Fruit fly (Drosophila melanogaster) whole organism, embryonic: ENCODE results near the gene pav.

Experiments
- Abd-B ChIP-seq: fragments of 200-800 bp; sonication (Bioruptor generic); optimal IDR thresholded peaks from 2 replicates; lab custom pipeline; 2018; ENCODE audit warnings: missing biosample characterization, mild to moderate bottlenecking, missing genetic modification characterization, moderate library complexity
- Aef1 ChIP-seq: fragments of 200-800 bp; sonication (Bioruptor generic); IDR thresholded peaks from 3 replicates; pipeline ENCODE4 v1.3.6; 2022; ENCODE audit warnings: missing biosample characterization, missing genetic modification characterization
- Awh ChIP-seq: fragments of 200-800 bp; sonication (Bioruptor generic); IDR thresholded peaks from 2 replicates; pipeline ENCODE4, ENCODE4 v1.3.6; 2022; ENCODE audit warnings: missing biosample characterization, missing genetic modification characterization
- CG10147 ChIP-seq: fragments of 200-800 bp; sonication (Bioruptor generic); optimal IDR thresholded peaks from 2 replicates; lab custom pipeline; 2019; ENCODE audit warnings: missing biosample characterization, mild to moderate bottlenecking, missing genetic modification characterization, moderate library complexity
- CG10366 ChIP-seq: fragments of 200-800 bp; sonication (Bioruptor generic); IDR thresholded peaks from 2 replicates; pipeline ENCODE4 v1.3.6; 2022; ENCODE audit warnings: missing biosample characterization, missing genetic modification characterization
- CG11398 ChIP-seq: fragments of 200-800 bp; sonication (Bioruptor generic); optimal IDR thresholded peaks from 2 replicates; lab custom pipeline; 2016; ENCODE audit warnings: missing biosample characterization, missing genetic modification characterization
- CG11456 ChIP-seq: fragments of 200-800 bp; sonication (Bioruptor generic); IDR thresholded peaks from 3 replicates; pipeline ENCODE4 v1.3.6; 2022; ENCODE audit warnings: missing biosample characterization, missing genetic modification characterization
- CG12155 ChIP-seq: fragments of 200-800 bp; sonication (Bioruptor generic); optimal IDR thresholded peaks from 3 replicates; lab custom pipeline; 2016; ENCODE audit warnings: missing biosample characterization, missing genetic modification characterization
- CG12769 ChIP-seq: fragments of 200-800 bp; sonication (Bioruptor generic); optimal IDR thresholded peaks from 2 replicates; lab custom pipeline; 2019; ENCODE audit warnings: missing biosample characterization, mild to moderate bottlenecking, missing genetic modification characterization, moderate library complexity
- CG18476 ChIP-seq: fragments of 200-800 bp; sonication (Bioruptor generic); optimal IDR thresholded peaks from 2 replicates; lab custom pipeline; 2016; ENCODE audit warnings: missing biosample characterization, mild to moderate bottlenecking, missing genetic modification characterization
- CG2120 ChIP-seq: fragments of 200-800 bp; sonication (Bioruptor generic); optimal IDR thresholded peaks from 3 replicates; lab custom pipeline; 2016; ENCODE audit warnings: missing biosample characterization, missing genetic modification characterization
- CG2678 ChIP-seq: fragments of 200-800 bp; sonication (Bioruptor generic); optimal IDR thresholded peaks from 3 replicates; lab custom pipeline; 2019; ENCODE audit warnings: missing biosample characterization, mild to moderate bottlenecking, missing genetic modification characterization, moderate library complexity
- CG30431 ChIP-seq: fragments of 200-800 bp; sonication (Bioruptor generic); optimal IDR thresholded peaks from 2 replicates; lab custom pipeline; 2017; ENCODE audit warnings: missing biosample characterization, missing genetic modification characterization
- CG3726 ChIP-seq: fragments of 200-800 bp; sonication (Bioruptor generic); IDR thresholded peaks from 3 replicates; pipeline ENCODE4, ENCODE4 v1.3.6; 2022; ENCODE audit warnings: missing biosample characterization, missing genetic modification characterization
- CG6791 ChIP-seq: fragments of 200-800 bp; sonication (Bioruptor generic); IDR thresholded peaks from 3 replicates; pipeline ENCODE4 v1.3.6; 2022; ENCODE audit warnings: missing biosample characterization, missing genetic modification characterization; ENCODE audit not compliant: partially characterized antibody
- CG8924 ChIP-seq: fragments of 200-800 bp; optimal IDR thresholded peaks from 3 replicates; lab custom pipeline; 2019; ENCODE audit warnings: missing biosample characterization, mild to moderate bottlenecking, missing genetic modification characterization, moderate library complexity
- Dad ChIP-seq: fragments of 200-800 bp; sonication (Bioruptor generic); optimal IDR thresholded peaks from 3 replicates; lab custom pipeline; 2016; ENCODE audit warnings: missing biosample characterization, missing genetic modification characterization
- Dll ChIP-seq: fragments of 200-800 bp; sonication (Bioruptor generic); IDR thresholded peaks from 4 replicates; pipeline ENCODE4 v1.3.6; 2022; ENCODE audit warnings: missing biosample characterization, missing genetic modification characterization; ENCODE audit not compliant: partially characterized antibody
- HLH54F ChIP-seq: fragments of 200-800 bp; sonication (Bioruptor generic); optimal IDR thresholded peaks from 3 replicates; lab custom pipeline; 2016; ENCODE audit warnings: missing biosample characterization, missing genetic modification characterization
- HmgD ChIP-seq: fragments of 200-800 bp; sonication (Bioruptor generic); optimal IDR thresholded peaks from 3 replicates; lab custom pipeline; 2016; ENCODE audit warnings: missing biosample characterization, missing genetic modification characterization
- Kr ChIP-seq: fragments of 200-800 bp; sonication (Bioruptor generic); optimal IDR thresholded peaks from 2 replicates; lab custom pipeline; 2017; ENCODE audit warnings: missing biosample characterization, mild to moderate bottlenecking, missing genetic modification characterization
- Nf-YA ChIP-seq: fragments of 200-800 bp; sonication (Bioruptor generic); IDR thresholded peaks from 2 replicates; pipeline ENCODE4 v1.3.6; 2022; ENCODE audit warnings: missing biosample characterization, missing genetic modification characterization
- Nf-YB ChIP-seq: fragments of 200-800 bp; sonication (Bioruptor generic); optimal IDR thresholded peaks from 3 replicates; lab custom pipeline; 2019; ENCODE audit warnings: missing biosample characterization, mild to moderate bottlenecking, missing genetic modification characterization, moderate library complexity
- NfI ChIP-seq: fragments of 200-800 bp; sonication (Bioruptor generic); optimal IDR thresholded peaks from 3 replicates; lab custom pipeline; 2018; ENCODE audit warnings: missing biosample characterization, mild to moderate bottlenecking, missing genetic modification characterization, moderate library complexity
- Scr ChIP-seq: fragments of 200-800 bp; sonication (Bioruptor generic); IDR thresholded peaks from 2 replicates; pipeline ENCODE4 v1.3.6; 2022; ENCODE audit warnings: missing biosample characterization, missing genetic modification characterization; ENCODE audit not compliant: partially characterized antibody
- Xrp1 ChIP-seq: fragments of 200-800 bp; sonication (Bioruptor generic); IDR thresholded peaks from 2 replicates; pipeline ENCODE4 v1.3.6; 2022; ENCODE audit warnings: missing biosample characterization, missing genetic modification characterization
- ab ChIP-seq: fragments of 200-800 bp; sonication (Bioruptor generic); optimal IDR thresholded peaks from 2 replicates; lab custom pipeline; 2016; ENCODE audit warnings: missing biosample characterization, missing genetic modification characterization
- ap ChIP-seq: fragments of 200-800 bp; sonication (Bioruptor generic); IDR thresholded peaks from 2 replicates; pipeline ENCODE4 v1.3.6; 2022; ENCODE audit warnings: missing biosample characterization, missing genetic modification characterization
- bab2 ChIP-seq: fragments of 200-800 bp; sonication (Bioruptor generic); optimal IDR thresholded peaks from 2 replicates; lab custom pipeline; 2016; ENCODE audit warnings: missing biosample characterization, missing genetic modification characterization
- crp ChIP-seq, 2 experiments: fragments of 200-800 bp; sonication (Bioruptor generic); optimal IDR thresholded peaks; 2 replicates in 1 of 2; 3 replicates in 1 of 2; lab custom pipeline; 2017; ENCODE audit warnings: missing biosample characterization in 2 of 2, missing genetic modification characterization in 2 of 2, mild to moderate bottlenecking in 1 of 2, moderate library complexity in 1 of 2
- dysf ChIP-seq: fragments of 200-800 bp; sonication (Bioruptor generic); IDR thresholded peaks from 3 replicates; pipeline ENCODE4 v1.3.6; 2022; ENCODE audit warnings: missing biosample characterization, missing genetic modification characterization
- ham ChIP-seq: fragments of 200-800 bp; sonication (Bioruptor generic); IDR thresholded peaks from 2 replicates; pipeline ENCODE4 v1.3.6; 2022; ENCODE audit warnings: missing biosample characterization, missing genetic modification characterization
- lbe ChIP-seq: fragments of 200-800 bp; sonication (Bioruptor generic); optimal IDR thresholded peaks from 2 replicates; lab custom pipeline; 2016; ENCODE audit warnings: missing biosample characterization, mild to moderate bottlenecking, missing genetic modification characterization
- maf-S ChIP-seq: fragments of 200-800 bp; sonication (Bioruptor generic); optimal IDR thresholded peaks from 2 replicates; lab custom pipeline; 2016; ENCODE audit warnings: missing biosample characterization, missing genetic modification characterization
- mld ChIP-seq: fragments of 200-800 bp; sonication (Bioruptor generic); IDR thresholded peaks from 3 replicates; pipeline ENCODE4 v1.3.6; 2022; ENCODE audit warnings: missing biosample characterization, missing genetic modification characterization; ENCODE audit not compliant: partially characterized antibody
- onecut ChIP-seq: fragments of 200-800 bp; sonication (Bioruptor generic); IDR thresholded peaks from 2 replicates; pipeline ENCODE4 v1.3.6; 2022; ENCODE audit warnings: missing biosample characterization, missing genetic modification characterization
- pan ChIP-seq, 4 experiments: fragments of >200 bp in 3 of 4; fragments of 200-800 bp in 1 of 4; sonication (Bioruptor generic) in 1 of 4; optimal IDR thresholded peaks in 3 of 4; IDR thresholded peaks in 1 of 4; 2 replicates each; pipeline versions ENCODE4 v1.3.6 to Lab custom; 2017 to 2022; ENCODE audit warnings: missing biosample characterization in 2 of 4, missing genetic modification characterization in 2 of 4, mixed read lengths in 1 of 4
- row ChIP-seq: fragments of 200-800 bp; sonication (Bioruptor generic); IDR thresholded peaks from 3 replicates; pipeline ENCODE4 v1.3.6; 2022; ENCODE audit warnings: missing biosample characterization, missing genetic modification characterization
- sisA ChIP-seq: fragments of 200-800 bp; sonication (Bioruptor generic); IDR thresholded peaks from 2 replicates; pipeline ENCODE4 v1.3.6; 2022; ENCODE audit warnings: missing biosample characterization, missing genetic modification characterization
- slp2 ChIP-seq: fragments of 200-800 bp; sonication (Bioruptor generic); optimal IDR thresholded peaks from 2 replicates; lab custom pipeline; 2016; ENCODE audit warnings: missing biosample characterization, missing genetic modification characterization
- tll ChIP-seq, 2 experiments: fragments of 200-800 bp in 1 of 2; fragments of >200 bp in 1 of 2; sonication (Bioruptor generic) in 1 of 2; optimal IDR thresholded peaks; 2 replicates each; lab custom pipeline; 2017 to 2019; ENCODE audit warnings: missing biosample characterization in 2 of 2, missing genetic modification characterization in 2 of 2, mild to moderate bottlenecking in 1 of 2, moderate library complexity in 1 of 2
- toy ChIP-seq: fragments of 200-800 bp; sonication (Bioruptor generic); IDR thresholded peaks from 2 replicates; pipeline ENCODE4 v1.3.6; 2022; ENCODE audit warnings: missing biosample characterization, missing genetic modification characterization
- trh ChIP-seq: fragments of 200-800 bp; sonication (Bioruptor generic); optimal IDR thresholded peaks from 2 replicates; lab custom pipeline; 2016; ENCODE audit warnings: missing biosample characterization, missing genetic modification characterization
- tup ChIP-seq: fragments of 200-800 bp; sonication (Bioruptor generic); optimal IDR thresholded peaks from 2 replicates; lab custom pipeline; 2016; ENCODE audit warnings: missing biosample characterization, mild to moderate bottlenecking, missing genetic modification characterization, moderate library complexity
- vvl ChIP-seq: fragments of 200-800 bp; sonication (Bioruptor generic); IDR thresholded peaks from 2 replicates; pipeline ENCODE4 v1.3.6; 2022; ENCODE audit warnings: missing biosample characterization, missing genetic modification characterization
- zen ChIP-seq: fragments of 200-800 bp; sonication (Bioruptor generic); optimal IDR thresholded peaks from 3 replicates; lab custom pipeline; 2018; ENCODE audit warnings: missing biosample characterization, mild to moderate bottlenecking, missing genetic modification characterization, moderate library complexity
- zfh1 ChIP-seq: fragments of 200-800 bp; sonication (Bioruptor generic); IDR thresholded peaks from 3 replicates; pipeline ENCODE4 v1.3.6; 2022; ENCODE audit warnings: missing biosample characterization, missing genetic modification characterization

The pav gene

DNA sequence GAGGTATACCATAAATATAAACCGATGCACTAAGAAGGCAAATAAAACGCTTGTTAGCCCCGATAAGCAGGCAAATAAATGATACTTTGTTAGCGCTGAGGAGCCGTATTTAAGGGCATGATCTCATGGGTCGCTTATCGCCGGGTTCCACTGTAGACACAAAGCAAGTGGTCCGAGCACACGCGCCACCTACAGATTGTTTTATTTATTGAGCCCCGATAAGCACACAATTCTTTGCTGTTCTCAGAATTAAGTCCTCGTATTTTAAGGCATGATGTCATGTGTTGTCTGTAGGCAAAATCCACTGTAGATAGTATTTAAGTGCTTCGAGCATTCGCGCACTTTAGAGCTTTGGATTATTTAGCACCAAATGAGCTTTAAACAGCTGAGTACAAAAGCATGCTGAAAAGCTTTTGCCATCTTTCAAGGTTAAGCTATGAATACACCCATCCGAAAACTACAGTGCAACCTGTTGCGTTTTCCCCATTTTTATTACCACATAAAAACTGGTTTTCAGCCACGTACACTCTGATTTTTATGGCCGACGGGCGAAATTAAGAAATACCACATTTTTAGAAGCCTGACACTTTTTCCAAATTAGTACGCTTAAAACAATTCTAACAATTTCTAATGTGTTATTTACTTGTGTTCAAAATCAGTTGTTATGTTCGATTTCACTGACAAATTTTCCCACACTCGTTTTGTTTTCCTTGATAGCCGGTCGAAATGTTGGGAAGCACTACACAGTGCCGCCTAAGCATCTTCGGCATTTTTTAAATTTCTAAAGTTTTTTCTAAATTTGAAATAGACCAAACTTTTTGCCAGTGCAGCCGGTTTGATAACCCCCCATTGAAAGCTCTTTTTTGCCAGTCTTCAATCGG is 2.9 kb upstream of the pav start, which contains the start of gene Sqor (continued):
- peak; percentile 71 for TF ChIP-seq bab2 (GFP tag; lab: Kevin White, UChicago)
- peak; percentile 82 for TF ChIP-seq HmgD (GFP tag; lab: Kevin White, UChicago)
- TF ChIP-seq pan (optimal IDR thresholded peaks at IDR 0.05; lab: Kevin White, UChicago): no peak
- peak in 1 of 2 experiments; percentile 82 for TF ChIP-seq pan (GFP tag; optimal IDR thresholded peaks at IDR 0.05 in 1 of 2, IDR thresholded peaks at IDR 0.05 in 1 of 2)
- TF ChIP-seq toy (GFP tag; lab: Robert Waterston, UW): peak; percentile 60; the same call in 1 of the 2 replicates
- TF ChIP-seq ab (GFP tag; lab: Kevin White, UChicago): peak; percentile 50
- peak; percentile 68 for TF ChIP-seq Nf-YB (GFP tag; lab: Kevin White, UChicago)
- TF ChIP-seq CG2120: peak; percentile 92
- peak; percentile 31; the same call in 1 of the 2 replicates for TF ChIP-seq Xrp1 (GFP tag; lab: Robert Waterston, UW)
- TF ChIP-seq ap (GFP tag; lab: Robert Waterston, UW): peak; percentile 54
- TF ChIP-seq Kr: no peak
- peak; percentile 79 for TF ChIP-seq trh (GFP tag; lab: Kevin White, UChicago)
- peak; percentile 70; the same call in 1 of the 2 replicates for TF ChIP-seq ham (GFP tag; lab: Robert Waterston, UW)
- peak; percentile 94 for TF ChIP-seq CG2678 (tag; lab: Kevin White, UChicago)
- peak; percentile 90 for TF ChIP-seq maf-S (GFP tag; lab: Kevin White, UChicago)
- TF ChIP-seq crp (GFP tag; optimal IDR thresholded peaks at IDR 0.05; lab: Kevin White, UChicago): peak in 1 of 2 experiments; percentile 80
- TF ChIP-seq mld (GFP tag; lab: Robert Waterston, UW): no peak
- TF ChIP-seq HLH54F (GFP tag; lab: Kevin White, UChicago): peak; percentile 87
- peak; percentile 81 for TF ChIP-seq vvl (GFP tag; lab: Robert Waterston, UW)
- peak; percentile 77 for TF ChIP-seq CG30431
- peak; percentile 86 for TF ChIP-seq slp2
- TF ChIP-seq CG10147: peak; percentile 91
- peak; percentile 39; the same call in 1 of the 2 replicates for TF ChIP-seq Scr
- TF ChIP-seq CG12155: peak; percentile 66
- peak; percentile 85 for TF ChIP-seq dysf
- TF ChIP-seq CG10366: peak; percentile 82
- peak; percentile 90 for TF ChIP-seq Abd-B
- TF ChIP-seq row (GFP tag; lab: Robert Waterston, UW): peak; percentile 95
- peak; percentile 64; the same call in 1 of the 2 replicates for TF ChIP-seq Awh (GFP tag; lab: Robert Waterston, UW)
- TF ChIP-seq lbe (GFP tag; lab: Kevin White, UChicago): peak; percentile 79
- TF ChIP-seq tll (GFP tag; optimal IDR thresholded peaks at IDR 0.05; lab: Kevin White, UChicago): no peak
- TF ChIP-seq CG11456 (GFP tag; lab: Robert Waterston, UW): peak; percentile 87
- TF ChIP-seq zfh1 (GFP tag; lab: Robert Waterston, UW): peak; percentile 66; the same call in 2 of the 3 replicates
- TF ChIP-seq Aef1: peak; percentile 81
- TF ChIP-seq sisA (GFP tag; lab: Robert Waterston, UW): peak; percentile 69
- no peak for TF ChIP-seq zen (tag; lab: Kevin White, UChicago)
- TF ChIP-seq CG6791 (GFP tag; lab: Robert Waterston, UW): 0 out of 3 replicates have a peak, but pooled peaks have one; percentile 43
- TF ChIP-seq Nf-YA (GFP tag; lab: Robert Waterston, UW): peak; percentile 75
- peak; percentile 58 for TF ChIP-seq onecut
- peak; percentile 72 for TF ChIP-seq CG11398 (GFP tag; lab: Kevin White, UChicago)
- peak; percentile 90 for TF ChIP-seq CG8924 (tag; lab: Kevin White, UChicago)
- TF ChIP-seq Dll (GFP tag; lab: Robert Waterston, UW): no peak
- peak; percentile 92 for TF ChIP-seq NfI (GFP tag; lab: Kevin White, UChicago)
- peak; percentile 76; the same call in 2 of the 3 replicates for TF ChIP-seq CG3726 (GFP tag; lab: Robert Waterston, UW)
- peak; percentile 90 for TF ChIP-seq CG12769 (tag; lab: Kevin White, UChicago)
- TF ChIP-seq CG18476: peak; percentile 66
- peak; percentile 77 for TF ChIP-seq Dad
- peak; percentile 76 for TF ChIP-seq tup (GFP tag; lab: Kevin White, UChicago)
